Fruit fly (Drosophila melanogaster): ENCODE measurements around the gene CG45065.

- TF ChIP-seq ttk (optimal IDR thresholded peaks at IDR 0.05) (no peak), Sin3A (optimal IDR thresholded peaks at IDR 0.05) (no peak), insv (optimal IDR thresholded peaks at IDR 0.05) (no peak)
Observed at dm6 chrX:14866911-14867310, 15.5 kb downstream of the CG45065 start.

All from Kc167 (cell line).